Worm (Caenorhabditis elegans) whole organism, L3 larva: ENCODE results near the gene dhrr-1.

ENCODE experiments used
- R02D3.7 ChIP-seq: fragments of 150-350 bp; optimal IDR thresholded peaks from 2 replicates; lab custom pipeline; 2014; ENCODE audit warnings: missing biosample characterization, missing genetic modification characterization
- ZK546.5 ChIP-seq: sonication (generic microtip); optimal IDR thresholded peaks from 2 replicates; lab custom pipeline; 2017; ENCODE audit warnings: missing biosample characterization, missing genetic modification characterization
- ama-1 ChIP-seq: fragments of 150-350 bp; optimal IDR thresholded peaks from 2 replicates; lab custom pipeline; 2018
- ceh-28 ChIP-seq: fragments of 150-350 bp; optimal IDR thresholded peaks from 2 replicates; lab custom pipeline; 2014; ENCODE audit warnings: missing biosample characterization, missing genetic modification reagents, missing genetic modification characterization
- ceh-9 ChIP-seq: sonication (generic microtip); optimal IDR thresholded peaks from 2 replicates; lab custom pipeline; 2018; ENCODE audit warnings: missing biosample characterization, missing genetic modification characterization
- daf-12 ChIP-seq: fragments of 150-350 bp; optimal IDR thresholded peaks from 2 replicates; lab custom pipeline; 2014; ENCODE audit warnings: missing biosample characterization, missing genetic modification reagents, missing genetic modification characterization
- egl-27 ChIP-seq: sonication (generic microtip); optimal IDR thresholded peaks from 4 replicates; lab custom pipeline; 2017; ENCODE audit warnings: missing biosample characterization, missing genetic modification reagents, missing genetic modification characterization
- elt-1 ChIP-seq: fragments of 150-350 bp; optimal IDR thresholded peaks from 2 replicates; lab custom pipeline; 2014; ENCODE audit warnings: missing biosample characterization, missing genetic modification characterization
- elt-3 ChIP-seq, 3 experiments: fragments of 150-350 bp in 1 of 3; sonication (generic microtip) in 2 of 3; optimal IDR thresholded peaks; 2 replicates in 2 of 3; 4 replicates in 1 of 3; lab custom pipeline; 2014 to 2017; ENCODE audit warnings: missing biosample characterization in 3 of 3, missing genetic modification characterization in 3 of 3
- eor-1 ChIP-seq, 2 experiments: fragments of 150-350 bp; optimal IDR thresholded peaks; 2 replicates each; lab custom pipeline; 2014 to 2018; ENCODE audit warnings: missing biosample characterization in 2 of 2, missing genetic modification characterization in 2 of 2
- fkh-10 ChIP-seq: sonication (generic microtip); optimal IDR thresholded peaks from 2 replicates; lab custom pipeline; 2017; ENCODE audit warnings: missing biosample characterization, missing genetic modification reagents, missing genetic modification characterization
- fkh-2 ChIP-seq: fragments of 150-350 bp; optimal IDR thresholded peaks from 2 replicates; lab custom pipeline; 2014; ENCODE audit warnings: missing biosample characterization, missing genetic modification reagents, missing genetic modification characterization
- fos-1 ChIP-seq: fragments of 150-350 bp; optimal IDR thresholded peaks from 2 replicates; lab custom pipeline; 2014; ENCODE audit warnings: missing biosample characterization, missing genetic modification characterization
- hmg-11 ChIP-seq: sonication (generic microtip); optimal IDR thresholded peaks from 2 replicates; lab custom pipeline; 2016; ENCODE audit warnings: missing genetic modification characterization, missing compliant biosample characterization
- lin-15B ChIP-seq: fragments of 150-350 bp; optimal IDR thresholded peaks from 2 replicates; lab custom pipeline; 2014; ENCODE audit warnings: missing biosample characterization, missing genetic modification characterization
- lin-39 ChIP-seq: fragments of 150-350 bp; optimal IDR thresholded peaks from 2 replicates; lab custom pipeline; 2018; ENCODE audit warnings: missing biosample characterization, missing genetic modification reagents, missing genetic modification characterization
- lsy-12 ChIP-seq: sonication (generic microtip); optimal IDR thresholded peaks from 2 replicates; lab custom pipeline; 2016; ENCODE audit warnings: mild to moderate bottlenecking, missing genetic modification characterization, missing compliant biosample characterization
- mdl-1 ChIP-seq: fragments of 150-350 bp; optimal IDR thresholded peaks from 2 replicates; lab custom pipeline; 2014; ENCODE audit warnings: missing biosample characterization, missing genetic modification characterization
- mml-1 ChIP-seq: fragments of 150-350 bp; sonication (generic microtip); optimal IDR thresholded peaks from 3 replicates; lab custom pipeline; 2014; ENCODE audit warnings: missing biosample characterization, missing genetic modification characterization
- nhr-11 ChIP-seq: fragments of 150-350 bp; optimal IDR thresholded peaks from 2 replicates; lab custom pipeline; 2014; ENCODE audit warnings: missing biosample characterization, missing genetic modification characterization
- nhr-23 ChIP-seq: fragments of 150-350 bp; optimal IDR thresholded peaks from 2 replicates; lab custom pipeline; 2014; ENCODE audit warnings: missing biosample characterization, missing genetic modification reagents, missing genetic modification characterization
- nhr-237 ChIP-seq: fragments of 150-350 bp; optimal IDR thresholded peaks from 2 replicates; lab custom pipeline; 2014; ENCODE audit warnings: missing biosample characterization, missing genetic modification characterization
- nhr-67 ChIP-seq: fragments of 150-350 bp; optimal IDR thresholded peaks from 2 replicates; lab custom pipeline; 2014; ENCODE audit warnings: missing biosample characterization, missing genetic modification characterization
- nhr-77 ChIP-seq: fragments of 150-350 bp; optimal IDR thresholded peaks from 2 replicates; lab custom pipeline; 2014; ENCODE audit warnings: missing biosample characterization, missing genetic modification characterization
- pha-4 ChIP-seq: fragments of 150-350 bp; optimal IDR thresholded peaks from 2 replicates; lab custom pipeline; 2014; ENCODE audit warnings: missing biosample characterization, missing genetic modification reagents, missing genetic modification characterization
- pqm-1 ChIP-seq: fragments of 150-350 bp; optimal IDR thresholded peaks from 2 replicates; lab custom pipeline; 2017; ENCODE audit warnings: missing biosample characterization, missing genetic modification characterization, inconsistent platforms
- skn-1 ChIP-seq: fragments of 150-350 bp; optimal IDR thresholded peaks from 2 replicates; lab custom pipeline; 2014; ENCODE audit warnings: missing biosample characterization, missing genetic modification characterization
- tbx-2 ChIP-seq: sonication (generic microtip); optimal IDR thresholded peaks from 2 replicates; lab custom pipeline; 2016; ENCODE audit warnings: mild to moderate bottlenecking, missing genetic modification characterization, missing compliant biosample characterization
- unc-39 ChIP-seq: sonication (generic microtip); optimal IDR thresholded peaks from 4 replicates; lab custom pipeline; 2017; ENCODE audit warnings: missing biosample characterization, missing genetic modification characterization
- unc-62 ChIP-seq: fragments of 150-350 bp; sonication (generic microtip); optimal IDR thresholded peaks from 4 replicates; lab custom pipeline; 2014; ENCODE audit warnings: missing biosample characterization, missing genetic modification reagents, missing genetic modification characterization
- ztf-4 ChIP-seq: fragments of 150-350 bp; optimal IDR thresholded peaks from 2 replicates; lab custom pipeline; 2014; ENCODE audit warnings: missing biosample characterization, missing genetic modification characterization

Gene dhrr-1

DNA sequence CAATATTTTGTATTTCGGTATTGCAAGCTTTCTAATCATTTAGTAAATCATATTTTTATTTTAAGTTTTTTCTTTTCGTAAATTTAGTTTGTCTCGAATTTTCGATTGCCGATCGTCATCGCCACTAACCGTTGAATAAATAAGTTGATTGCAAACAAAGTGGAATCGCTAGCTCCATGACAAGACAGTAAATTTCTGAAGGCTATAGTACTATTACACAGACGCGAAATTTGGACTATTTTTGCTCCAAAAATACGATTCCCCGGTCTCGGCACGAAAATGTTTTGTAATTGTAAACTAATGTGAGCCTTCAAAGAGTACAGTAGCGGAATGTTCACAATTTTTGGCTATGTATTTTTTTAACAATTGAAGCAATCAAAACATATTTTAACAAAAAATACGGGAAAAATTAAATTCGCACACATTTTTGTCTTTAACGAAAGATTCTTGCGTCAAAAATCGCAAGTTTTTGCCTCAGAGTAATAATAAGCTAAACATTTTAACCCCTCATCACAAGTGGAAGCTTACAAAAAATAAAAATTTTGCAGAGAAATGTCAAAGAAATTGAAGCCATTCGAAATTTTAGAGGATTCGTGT is 32.8 kb upstream of the dhrr-1 start, which contains the start of gene tpk-1:
tpk-1 (plus strand) TSS at position 547 of the 597 bp plus-strand sequence.
- no peak for TF ChIP-seq ceh-28
- no peak for TF ChIP-seq elt-3 (tag; optimal IDR thresholded peaks at IDR 0.05; lab: Kevin White, UChicago)
- no peak for TF ChIP-seq lsy-12 (tag; lab: Kevin White, UChicago)
- no peak for TF ChIP-seq lin-39 (tag; lab: Kevin White, UChicago)
- peak; percentile 7 for TF ChIP-seq ama-1 (lab: Kevin White, UChicago)

- TF ChIP-seq egl-27 (tag; lab: Kevin White, UChicago): no peak
- no peak for TF ChIP-seq fos-1 (tag; lab: Kevin White, UChicago)
- no peak for TF ChIP-seq pha-4 (tag; lab: Kevin White, UChicago)
- TF ChIP-seq tbx-2 (tag; lab: Kevin White, UChicago): no peak
- no peak for TF ChIP-seq mml-1
- TF ChIP-seq ama-1 (lab: Kevin White, UChicago): no peak
- no peak for TF ChIP-seq unc-39
- no peak for TF ChIP-seq ceh-9 (tag; lab: Kevin White, UChicago)
- TF ChIP-seq R02D3.7 (tag; lab: Kevin White, UChicago): no peak
- TF ChIP-seq eor-1 (tag; optimal IDR thresholded peaks at IDR 0.05; lab: Kevin White, UChicago): no peak
- TF ChIP-seq nhr-11 (tag; lab: Kevin White, UChicago): no peak
- no peak for TF ChIP-seq fkh-10 (GFP tag; lab: Kevin White, UChicago)
Observed at ce11 chrIII:8913469-8913868, 31.0 kb upstream of the dhrr-1 start, which contains the start of gene trxr-2. Gene trxr-2, plus strand, starts transcription at chrIII:8913769.

DNA sequence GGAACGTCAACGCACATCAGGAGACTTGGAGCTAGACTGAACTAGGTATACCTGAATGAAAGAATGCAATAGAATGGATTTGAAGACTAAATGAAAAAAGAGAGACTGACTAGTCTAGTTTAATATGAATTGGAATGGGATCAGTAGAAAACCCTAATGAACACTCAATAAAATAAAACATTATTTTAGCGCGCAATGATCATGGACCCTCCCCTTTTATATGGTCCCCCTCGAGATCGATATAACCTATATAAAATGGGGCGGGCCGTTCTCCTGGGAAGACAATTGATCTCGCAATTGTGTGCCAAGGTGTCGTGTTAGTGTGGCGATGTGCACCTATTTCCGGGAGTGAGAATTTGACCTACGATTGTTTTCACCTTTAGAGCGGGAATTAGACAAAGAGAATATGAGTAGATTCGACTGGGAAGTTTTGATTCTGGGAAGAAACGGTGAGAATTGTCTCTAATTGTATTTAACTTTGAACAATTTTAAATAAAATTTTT is 26.5 kb upstream of the dhrr-1 start, which contains the start of gene cdc-25.3:
cdc-25.3 (minus strand) TSS at position 51 of the 503 bp plus-strand sequence.
- no peak for TF ChIP-seq pqm-1 (tag; lab: Kevin White, UChicago)
- no peak for TF ChIP-seq ceh-9 (tag; lab: Kevin White, UChicago)

DNA sequence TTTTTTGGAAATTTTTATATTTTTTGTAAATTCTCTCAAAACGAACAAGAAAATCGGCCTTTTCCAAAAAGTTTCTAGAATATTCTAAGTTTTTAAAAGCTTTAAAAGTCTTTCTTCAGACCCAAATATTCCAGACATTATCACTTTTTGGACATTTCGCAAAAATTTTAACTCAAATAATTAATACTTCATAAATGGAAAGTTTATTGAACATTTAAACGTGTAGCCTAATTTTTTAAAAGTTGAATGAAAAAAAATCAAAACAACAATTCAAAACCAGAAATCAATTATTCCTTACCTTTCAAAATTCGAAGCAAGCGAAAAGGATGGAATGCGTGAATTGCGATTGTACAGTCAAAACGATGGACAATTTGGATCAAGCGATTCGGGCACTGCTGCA is 24.7 kb upstream of the dhrr-1 start, which contains the start of gene ZK637.15:
ZK637.15 (plus strand) TSS at position 301 of the 400 bp plus-strand sequence.
- no peak for TF ChIP-seq nhr-237 (tag; lab: Kevin White, UChicago)
- no peak for TF ChIP-seq daf-12
- no peak for TF ChIP-seq skn-1 (tag; lab: Kevin White, UChicago)
- no peak for TF ChIP-seq ceh-9 (tag; lab: Kevin White, UChicago)
- TF ChIP-seq ztf-4: no peak
- no peak for TF ChIP-seq elt-1 (tag; lab: Kevin White, UChicago)
- TF ChIP-seq R02D3.7 (tag; lab: Kevin White, UChicago): no peak
- TF ChIP-seq unc-62 (GFP tag; lab: Kevin White, UChicago): no peak
- TF ChIP-seq nhr-67 (tag; lab: Kevin White, UChicago): no peak
- TF ChIP-seq ZK546.5 (tag; lab: Kevin White, UChicago): no peak
- no peak for TF ChIP-seq unc-39
- TF ChIP-seq fkh-2 (tag; lab: Kevin White, UChicago): no peak

DNA sequence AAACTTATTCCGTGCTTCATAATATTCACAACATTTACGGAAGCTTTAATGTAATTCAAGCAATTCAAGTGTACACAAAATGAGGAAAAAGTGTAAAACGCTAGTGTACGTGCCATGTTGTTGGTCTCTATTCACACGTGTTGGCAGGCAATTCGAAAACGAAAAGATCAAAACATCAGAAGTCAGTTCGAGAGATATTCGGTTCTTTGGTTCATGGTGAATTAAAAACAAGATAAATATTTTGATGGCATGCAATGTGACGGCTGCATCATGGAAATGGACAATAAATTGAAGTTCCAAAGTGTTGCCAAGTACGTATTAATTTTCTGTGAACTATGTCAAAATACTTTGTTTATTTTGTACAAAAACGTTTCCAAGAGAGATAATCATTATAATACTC is 22.4 kb upstream of the dhrr-1 start:
- TF ChIP-seq ceh-28: no peak
- peak; percentile 87 for TF ChIP-seq ama-1 (lab: Kevin White, UChicago)
- TF ChIP-seq, all 47 proteins: peak for 1

DNA sequence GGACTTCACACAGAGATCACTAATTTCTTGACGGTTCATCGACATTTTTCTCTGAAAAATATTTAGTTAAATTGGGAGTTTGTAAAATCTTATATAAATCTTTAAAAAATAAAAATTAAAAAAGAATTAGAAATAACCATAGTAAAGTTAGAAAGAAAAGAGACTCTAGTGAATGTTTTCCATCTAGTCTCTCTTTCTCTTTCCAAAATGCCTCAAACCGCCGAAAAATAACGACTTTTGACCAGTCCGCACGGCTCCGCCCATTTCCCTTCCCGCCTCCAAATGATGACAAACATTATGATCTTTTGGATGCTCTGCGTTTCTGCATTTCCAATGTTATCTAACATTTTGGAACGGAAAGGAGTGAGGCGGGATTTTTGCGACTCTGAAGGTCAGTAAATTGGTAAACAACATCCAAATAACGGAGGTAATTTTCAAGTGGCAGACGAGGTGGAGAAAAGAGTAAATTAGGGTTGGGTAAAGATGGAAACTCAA is 21.2 kb upstream of the dhrr-1 start, which contains the start of gene glb-1:
glb-1 (minus strand) TSS at position 51 of the 495 bp plus-strand sequence.
- no peak for TF ChIP-seq mdl-1
- no peak for TF ChIP-seq lin-15B (tag; lab: Kevin White, UChicago)
- TF ChIP-seq nhr-23 (tag; lab: Kevin White, UChicago): peak; percentile 15
- no peak for TF ChIP-seq nhr-77 (tag; lab: Kevin White, UChicago)
- TF ChIP-seq hmg-11 (tag; lab: Kevin White, UChicago): no peak
- no peak for TF ChIP-seq unc-62 (GFP tag; lab: Kevin White, UChicago)
- TF ChIP-seq ceh-28: no peak
- TF ChIP-seq skn-1 (tag; lab: Kevin White, UChicago): no peak
